Fruit fly (Drosophila melanogaster) whole organism, prepupa: ENCODE measurements around the gene CG18273.

Experiments used
- Blimp-1 ChIP-seq: fragments of 200-800 bp; sonication (Bioruptor generic); optimal IDR thresholded peaks from 3 replicates; lab custom pipeline; 2017; ENCODE audit warnings: missing biosample characterization, missing genetic modification characterization, mild to moderate bottlenecking, moderate library complexity, missing genetic modification reagents
- CG10631 ChIP-seq: fragments of 200-800 bp; sonication (Bioruptor generic); optimal IDR thresholded peaks from 2 replicates; lab custom pipeline; 2016; ENCODE audit warnings: missing biosample characterization, missing genetic modification characterization
- CG10669 ChIP-seq: fragments of 200-800 bp; sonication (Bioruptor generic); optimal IDR thresholded peaks from 3 replicates; lab custom pipeline; 2018; ENCODE audit warnings: missing biosample characterization, mild to moderate bottlenecking, missing genetic modification characterization, moderate library complexity
- CG11294 ChIP-seq: fragments of 200-800 bp; sonication (Bioruptor generic); IDR thresholded peaks from 2 replicates; pipeline ENCODE4 v1.3.6; 2022; ENCODE audit warnings: missing biosample characterization, missing genetic modification characterization
- CG11762 ChIP-seq: fragments of 200-800 bp; sonication (Bioruptor generic); optimal IDR thresholded peaks from 3 replicates; lab custom pipeline; 2016; ENCODE audit warnings: missing biosample characterization, missing genetic modification characterization; ENCODE audit not compliant: insufficient read depth
- CG11902 ChIP-seq: fragments of 200-800 bp; sonication (Bioruptor generic); optimal IDR thresholded peaks from 3 replicates; lab custom pipeline; 2016; ENCODE audit warnings: missing biosample characterization, missing genetic modification characterization
- CG15336 ChIP-seq: fragments of 200-800 bp; sonication (Bioruptor generic); IDR thresholded peaks from 2 replicates; pipeline ENCODE4 v1.3.6; 2022; ENCODE audit warnings: missing biosample characterization, missing genetic modification characterization
- CG1621 ChIP-seq: fragments of 200-800 bp; sonication (Bioruptor generic); optimal IDR thresholded peaks from 3 replicates; lab custom pipeline; 2018; ENCODE audit warnings: missing biosample characterization, mild to moderate bottlenecking, missing genetic modification characterization
- CG16779 ChIP-seq: fragments of 200-800 bp; sonication (Bioruptor generic); optimal IDR thresholded peaks from 3 replicates; lab custom pipeline; 2017; ENCODE audit warnings: missing biosample characterization, mild to moderate bottlenecking, missing genetic modification characterization
- CG3032 ChIP-seq: fragments of 200-800 bp; optimal IDR thresholded peaks from 2 replicates; lab custom pipeline; 2019; ENCODE audit warnings: missing biosample characterization, mild to moderate bottlenecking, missing genetic modification characterization, moderate library complexity
- CG32006 ChIP-seq: fragments of 200-800 bp; sonication (Bioruptor generic); optimal IDR thresholded peaks from 3 replicates; lab custom pipeline; 2017; ENCODE audit warnings: missing biosample characterization, mild to moderate bottlenecking, missing genetic modification characterization
- CG34406 ChIP-seq: fragments of 200-800 bp; sonication (Bioruptor generic); optimal IDR thresholded peaks from 3 replicates; lab custom pipeline; 2016; ENCODE audit warnings: missing biosample characterization, missing genetic modification characterization
- CG3919 ChIP-seq: fragments of 200-800 bp; sonication (Bioruptor generic); optimal IDR thresholded peaks from 3 replicates; lab custom pipeline; 2016; ENCODE audit warnings: missing biosample characterization, missing genetic modification characterization
- CG4318 ChIP-seq: fragments of 200-800 bp; sonication (Bioruptor generic); optimal IDR thresholded peaks from 3 replicates; lab custom pipeline; 2017; ENCODE audit warnings: missing biosample characterization, mild to moderate bottlenecking, missing genetic modification characterization
- CG6163 ChIP-seq: fragments of 200-800 bp; sonication (Bioruptor generic); IDR thresholded peaks from 3 replicates; pipeline ENCODE4 v1.3.6; 2022; ENCODE audit warnings: missing biosample characterization, missing genetic modification characterization
- CG6276 ChIP-seq: fragments of 200-800 bp; sonication (Bioruptor generic); optimal IDR thresholded peaks from 2 replicates; lab custom pipeline; 2017; ENCODE audit warnings: missing biosample characterization, mild to moderate bottlenecking, missing genetic modification characterization
- CG6854 ChIP-seq: fragments of 200-800 bp; sonication (Bioruptor generic); optimal IDR thresholded peaks from 2 replicates; lab custom pipeline; 2017; ENCODE audit warnings: missing biosample characterization, mild to moderate bottlenecking, missing genetic modification characterization
- CG8632 ChIP-seq: fragments of 200-800 bp; sonication (Bioruptor generic); optimal IDR thresholded peaks from 3 replicates; lab custom pipeline; 2016; ENCODE audit warnings: missing biosample characterization, missing genetic modification characterization
- CG9139 ChIP-seq: fragments of 200-800 bp; sonication (Bioruptor generic); optimal IDR thresholded peaks from 3 replicates; lab custom pipeline; 2017; ENCODE audit warnings: missing biosample characterization, mild to moderate bottlenecking, missing genetic modification characterization
- Eip75B ChIP-seq: fragments of 200-800 bp; sonication (Bioruptor generic); optimal IDR thresholded peaks from 3 replicates; lab custom pipeline; 2016; ENCODE audit warnings: missing biosample characterization, missing genetic modification characterization
- Eip78C ChIP-seq: fragments of 200-800 bp; sonication (Bioruptor generic); peaks from one replicate; lab custom pipeline; 2016; ENCODE audit warnings: missing biosample characterization, missing genetic modification characterization
- Eip93F ChIP-seq: fragments of 200-800 bp; sonication (Bioruptor generic); optimal IDR thresholded peaks from 2 replicates; lab custom pipeline; 2016; ENCODE audit warnings: missing biosample characterization, mild to moderate bottlenecking, missing genetic modification characterization
- Ets96B ChIP-seq: fragments of 200-800 bp; optimal IDR thresholded peaks from 2 replicates; lab custom pipeline; 2019; ENCODE audit warnings: missing biosample characterization, mild to moderate bottlenecking, missing genetic modification characterization, moderate library complexity
- Hr38 ChIP-seq: sonication (Bioruptor generic); optimal IDR thresholded peaks from 2 replicates; lab custom pipeline; 2016; ENCODE audit warnings: missing biosample characterization, missing genetic modification characterization
- Hr39 ChIP-seq: fragments of 200-800 bp; sonication (Bioruptor generic); optimal IDR thresholded peaks from 2 replicates; lab custom pipeline; 2016; ENCODE audit warnings: missing biosample characterization, missing genetic modification characterization
- Hr4 ChIP-seq: fragments of 200-800 bp; sonication (Bioruptor generic); optimal IDR thresholded peaks from 3 replicates; lab custom pipeline; 2016; ENCODE audit warnings: missing biosample characterization, missing genetic modification characterization
- Lpt ChIP-seq: fragments of 200-800 bp; sonication (Bioruptor generic); optimal IDR thresholded peaks from 3 replicates; lab custom pipeline; 2016; ENCODE audit warnings: missing biosample characterization, missing genetic modification characterization
- Met ChIP-seq: fragments of 200-800 bp; sonication (Bioruptor generic); optimal IDR thresholded peaks from 3 replicates; lab custom pipeline; 2016; ENCODE audit warnings: missing biosample characterization, missing genetic modification characterization
- OdsH ChIP-seq: fragments of 200-800 bp; sonication (Bioruptor generic); optimal IDR thresholded peaks from 3 replicates; lab custom pipeline; 2016; ENCODE audit warnings: missing biosample characterization, missing genetic modification characterization
- Sox15 ChIP-seq: fragments of 200-800 bp; sonication (Bioruptor generic); optimal IDR thresholded peaks from 3 replicates; lab custom pipeline; 2016; ENCODE audit warnings: missing biosample characterization, missing genetic modification characterization
- achi ChIP-seq: fragments of 200-800 bp; sonication (Bioruptor generic); optimal IDR thresholded peaks from 3 replicates; lab custom pipeline; 2016; ENCODE audit warnings: missing biosample characterization, missing genetic modification characterization
- acj6 ChIP-seq: fragments of 200-800 bp; sonication (Bioruptor generic); optimal IDR thresholded peaks from 3 replicates; lab custom pipeline; 2016; ENCODE audit warnings: missing biosample characterization, missing genetic modification characterization
- cyc ChIP-seq: fragments of 200-800 bp; sonication (Bioruptor generic); optimal IDR thresholded peaks from 3 replicates; lab custom pipeline; 2016; ENCODE audit warnings: missing biosample characterization, missing genetic modification characterization
- dac ChIP-seq: fragments of 200-800 bp; sonication (Bioruptor generic); optimal IDR thresholded peaks from 2 replicates; lab custom pipeline; 2017; ENCODE audit warnings: missing biosample characterization, mild to moderate bottlenecking, missing genetic modification characterization
- dsx ChIP-seq: fragments of 200-800 bp; optimal IDR thresholded peaks from 3 replicates; lab custom pipeline; 2019; ENCODE audit warnings: missing biosample characterization, mild to moderate bottlenecking, missing genetic modification characterization, moderate library complexity; ENCODE audit not compliant: poor library complexity, severe bottlenecking
- eg ChIP-seq: fragments of 200-800 bp; sonication (Bioruptor generic); IDR thresholded peaks from 3 replicates; pipeline ENCODE4 v1.3.6; 2022; ENCODE audit warnings: missing biosample characterization, missing genetic modification characterization
- esn ChIP-seq: fragments of 200-800 bp; sonication (Bioruptor generic); optimal IDR thresholded peaks from 2 replicates; lab custom pipeline; 2016; ENCODE audit warnings: missing biosample characterization, mild to moderate bottlenecking, missing genetic modification characterization, moderate library complexity
- fd59A ChIP-seq: fragments of 200-800 bp; sonication (Bioruptor generic); optimal IDR thresholded peaks from 2 replicates; lab custom pipeline; 2017; ENCODE audit warnings: missing biosample characterization, mild to moderate bottlenecking, missing genetic modification characterization, missing genetic modification reagents
- fd85E ChIP-seq: fragments of 200-800 bp; sonication (Bioruptor generic); optimal IDR thresholded peaks from 3 replicates; lab custom pipeline; 2016; ENCODE audit warnings: missing biosample characterization, missing genetic modification characterization
- fkh ChIP-seq: fragments of 200-800 bp; sonication (Bioruptor generic); optimal IDR thresholded peaks from 3 replicates; lab custom pipeline; 2017; ENCODE audit warnings: missing biosample characterization, mild to moderate bottlenecking, missing genetic modification characterization, moderate library complexity
- lz ChIP-seq: fragments of 200-800 bp; sonication (Bioruptor generic); optimal IDR thresholded peaks from 3 replicates; lab custom pipeline; 2016; ENCODE audit warnings: missing biosample characterization, missing genetic modification characterization
- net ChIP-seq: fragments of 200-800 bp; sonication (Bioruptor generic); optimal IDR thresholded peaks from 3 replicates; lab custom pipeline; 2016; ENCODE audit warnings: missing biosample characterization, missing genetic modification characterization
- pdm3 ChIP-seq: fragments of 200-800 bp; sonication (Bioruptor generic); optimal IDR thresholded peaks from 3 replicates; lab custom pipeline; 2016; ENCODE audit warnings: missing biosample characterization, missing genetic modification characterization
- salr ChIP-seq, 2 experiments: fragments of 200-800 bp; sonication (Bioruptor generic); optimal IDR thresholded peaks; 3 replicates each; lab custom pipeline; 2016 to 2018; ENCODE audit warnings: missing biosample characterization in 2 of 2, missing genetic modification characterization in 2 of 2, mild to moderate bottlenecking in 1 of 2
- ss ChIP-seq, 2 experiments: fragments of 200-800 bp; sonication (Bioruptor generic); optimal IDR thresholded peaks; 2 replicates in 1 of 2; 3 replicates in 1 of 2; lab custom pipeline; 2017 to 2018; ENCODE audit warnings: mild to moderate bottlenecking in 2 of 2, missing biosample characterization in 2 of 2, missing genetic modification characterization in 2 of 2, moderate library complexity in 1 of 2
- svp ChIP-seq: fragments of 200-800 bp; sonication (Bioruptor generic); peaks from one replicate; lab custom pipeline; 2016; ENCODE audit warnings: missing biosample characterization, missing genetic modification characterization
- topi ChIP-seq: fragments of 200-800 bp; sonication (Bioruptor generic); optimal IDR thresholded peaks from 3 replicates; lab custom pipeline; 2016; ENCODE audit warnings: missing biosample characterization, missing genetic modification characterization

The CG18273 gene

dm6 chrX:524331-524730 lies 37.0 kb upstream of the CG18273 start:
- TF ChIP-seq CG6163 (GFP tag; lab: Robert Waterston, UW) (peak; percentile 34; the same call in 1 of the 3 replicates), CG3919 (GFP tag; lab: Kevin White, UChicago) (peak; percentile 11), CG11762 (GFP tag; lab: Kevin White, UChicago) (no peak), fd59A (no peak), CG9139 (GFP tag; lab: Kevin White, UChicago) (no peak), esn (peak; percentile 23), fd85E (no peak), dsx (GFP tag; lab: Kevin White, UChicago) (peak; percentile 39), CG32006 (peak; percentile 10), Eip78C (GFP tag; lab: Kevin White, UChicago) (peak; percentile 41)

- peak; percentile 97 for TF ChIP-seq CG3919 (GFP tag; lab: Kevin White, UChicago)
- peak; percentile 96 for TF ChIP-seq dsx (GFP tag; lab: Kevin White, UChicago)
- TF ChIP-seq dac (GFP tag; lab: Kevin White, UChicago): peak; percentile 97
- peak; percentile 97 for TF ChIP-seq CG11294
- TF ChIP-seq OdsH: peak; percentile 98
- peak; percentile 98 for TF ChIP-seq Lpt (GFP tag; lab: Kevin White, UChicago)
- TF ChIP-seq salr (GFP tag; optimal IDR thresholded peaks at IDR 0.05; lab: Kevin White, UChicago): peak; percentile 92 to 94
- TF ChIP-seq CG4318: peak; percentile 96
- peak; percentile 97 for TF ChIP-seq CG10669 (GFP tag; lab: Kevin White, UChicago)
- TF ChIP-seq CG1621 (tag; lab: Kevin White, UChicago): peak; percentile 94
- TF ChIP-seq net (GFP tag; lab: Kevin White, UChicago): peak; percentile 98
- peak; percentile 98 for TF ChIP-seq eg (GFP tag; lab: Robert Waterston, UW)
- TF ChIP-seq fd59A: peak; percentile 97
- peak; percentile 98 for TF ChIP-seq CG6276 (GFP tag; lab: Kevin White, UChicago)
- peak; percentile 97 for TF ChIP-seq CG11762 (GFP tag; lab: Kevin White, UChicago)
- peak; percentile 97 for TF ChIP-seq Ets96B (tag; lab: Kevin White, UChicago)
- TF ChIP-seq Eip75B (GFP tag; lab: Kevin White, UChicago): peak; percentile 98
- peak; percentile 98 for TF ChIP-seq Hr4 (GFP tag; lab: Kevin White, UChicago)
- peak; percentile 98 for TF ChIP-seq pdm3 (GFP tag; lab: Kevin White, UChicago)
- peak; percentile 96 for TF ChIP-seq Eip93F (GFP tag; lab: Kevin White, UChicago)
- TF ChIP-seq CG10631 (GFP tag; lab: Kevin White, UChicago): peak; percentile 97
- TF ChIP-seq Hr39 (GFP tag; lab: Kevin White, UChicago): peak; percentile 96
- TF ChIP-seq topi (GFP tag; lab: Kevin White, UChicago): peak; percentile 98
- TF ChIP-seq esn: peak; percentile 98
- peak; percentile 98 for TF ChIP-seq CG3032 (tag; lab: Kevin White, UChicago)
- peak; percentile 97 for TF ChIP-seq CG16779 (tag; lab: Kevin White, UChicago)
- TF ChIP-seq Hr38 (GFP tag; lab: Kevin White, UChicago): peak; percentile 13
- peak; percentile 97 for TF ChIP-seq CG8632
- TF ChIP-seq Blimp-1: peak; percentile 93
- TF ChIP-seq fd85E: peak; percentile 94
- TF ChIP-seq CG32006: peak; percentile 98
- peak; percentile 99 for TF ChIP-seq Eip78C (GFP tag; lab: Kevin White, UChicago)
- peak; percentile 98 for TF ChIP-seq CG6163 (GFP tag; lab: Robert Waterston, UW)
- peak; percentile 97 for TF ChIP-seq cyc (GFP tag; lab: Kevin White, UChicago)
- peak; percentile 98 for TF ChIP-seq ss (GFP tag; optimal IDR thresholded peaks at IDR 0.05; lab: Kevin White, UChicago)
- TF ChIP-seq CG6854 (GFP tag; lab: Kevin White, UChicago): peak; percentile 98
- TF ChIP-seq Met (GFP tag; lab: Kevin White, UChicago): peak; percentile 99
- TF ChIP-seq fkh: peak; percentile 88
- peak; percentile 98 for TF ChIP-seq acj6
- peak; percentile 95 for TF ChIP-seq Sox15
- TF ChIP-seq CG15336 (GFP tag; lab: Robert Waterston, UW): peak; percentile 99
- TF ChIP-seq svp (GFP tag; lab: Kevin White, UChicago): peak; percentile 98
- TF ChIP-seq lz: peak; percentile 98
- peak; percentile 97 for TF ChIP-seq achi (GFP tag; lab: Kevin White, UChicago)
- TF ChIP-seq CG34406 (GFP tag; lab: Kevin White, UChicago): peak; percentile 97
- peak; percentile 95 for TF ChIP-seq CG11902 (GFP tag; lab: Kevin White, UChicago)
These were observed 35.9 kb upstream of the CG18273 start, which contains the start of gene elav for dm6 chrX:523179-523851. elav (minus strand) TSS chrX:523226.
